Worm (Caenorhabditis elegans) whole organism, L4 larva: ENCODE results near the gene F09E10.7.

Source experiments
- F44E2.7 ChIP-seq: fragments of 200-800 bp; sonication (Bioruptor generic); IDR thresholded peaks from 2 replicates; pipeline ENCODE4 v2.1.2; 2022; ENCODE audit warnings: missing genetic modification characterization, missing compliant biosample characterization
- R02D3.7 ChIP-seq: fragments of 150-350 bp; sonication (generic microtip); optimal IDR thresholded peaks from 3 replicates; lab custom pipeline; 2014; ENCODE audit warnings: missing biosample characterization, missing genetic modification characterization
- T20F7.1 ChIP-seq: fragments of 200-800 bp; sonication (Bioruptor generic); optimal IDR thresholded peaks from 2 replicates; lab custom pipeline; 2018; ENCODE audit warnings: mild to moderate bottlenecking, missing genetic modification characterization, missing compliant biosample characterization
- Y48G9A.11 ChIP-seq: fragments of 200-800 bp; sonication (Bioruptor generic); IDR thresholded peaks from 2 replicates; pipeline ENCODE4 v1.3.6; 2022; ENCODE audit warnings: missing genetic modification reagents, missing genetic modification characterization, missing compliant biosample characterization
- Y5F2A.4 ChIP-seq: fragments of 200-800 bp; sonication (Bioruptor generic); optimal IDR thresholded peaks from 2 replicates; lab custom pipeline; 2018; ENCODE audit warnings: mild to moderate bottlenecking, missing genetic modification characterization, missing compliant biosample characterization
- attf-4 ChIP-seq: sonication (generic microtip); optimal IDR thresholded peaks from 3 replicates; lab custom pipeline; 2017; ENCODE audit warnings: missing biosample characterization, missing genetic modification characterization
- ceh-28 ChIP-seq: fragments of 150-350 bp; optimal IDR thresholded peaks from 2 replicates; lab custom pipeline; 2014; ENCODE audit warnings: missing biosample characterization, missing genetic modification reagents, missing genetic modification characterization
- ceh-82 ChIP-seq: sonication (generic microtip); optimal IDR thresholded peaks from 2 replicates; lab custom pipeline; 2017; ENCODE audit warnings: missing biosample characterization, missing genetic modification characterization
- cey-2 ChIP-seq: sonication (generic microtip); optimal IDR thresholded peaks from 3 replicates; lab custom pipeline; 2017; ENCODE audit warnings: missing genetic modification characterization, mild to moderate bottlenecking, missing compliant biosample characterization, antibody characterized with exemption, borderline replicate concordance; ENCODE audit not compliant: insufficient read depth
- daf-16 ChIP-seq, 3 experiments: sonication (generic microtip); optimal IDR thresholded peaks; 2 replicates each; lab custom pipeline; 2016 to 2017; ENCODE audit warnings: missing genetic modification characterization in 3 of 3, missing genetic modification reagents in 3 of 3, mild to moderate bottlenecking in 2 of 3, missing compliant biosample characterization in 2 of 3, missing biosample characterization in 1 of 3, moderate library complexity in 1 of 3
- daf-8 ChIP-seq: fragments of 200-800 bp; sonication (Bioruptor generic); IDR thresholded peaks from 2 replicates; pipeline ENCODE4 v1.3.6; 2022; ENCODE audit warnings: missing genetic modification characterization, missing compliant biosample characterization
- dpl-1 ChIP-seq: fragments of 150-350 bp; optimal IDR thresholded peaks from 2 replicates; lab custom pipeline; 2014; ENCODE audit warnings: missing biosample characterization, missing genetic modification reagents, missing genetic modification characterization
- egl-27 ChIP-seq: sonication (generic microtip); optimal IDR thresholded peaks from 3 replicates; lab custom pipeline; 2017; ENCODE audit warnings: missing biosample characterization, missing genetic modification reagents, missing genetic modification characterization
- fkh-10 ChIP-seq: fragments of 150-350 bp; optimal IDR thresholded peaks from 2 replicates; lab custom pipeline; 2014; ENCODE audit warnings: missing biosample characterization, missing genetic modification reagents, missing genetic modification characterization
- fos-1 ChIP-seq: fragments of 150-350 bp; optimal IDR thresholded peaks from 2 replicates; lab custom pipeline; 2014; ENCODE audit warnings: missing biosample characterization, missing genetic modification characterization
- gei-8 ChIP-seq: fragments of 200-800 bp; sonication (Bioruptor generic); optimal IDR thresholded peaks from 2 replicates; lab custom pipeline; 2018; ENCODE audit warnings: mild to moderate bottlenecking, missing genetic modification characterization, missing compliant biosample characterization
- hif-1 ChIP-seq, 2 experiments: sonication (generic microtip); optimal IDR thresholded peaks; 2 replicates each; lab custom pipeline; 2016 to 2017; ENCODE audit warnings: missing compliant biosample characterization in 2 of 2, missing genetic modification characterization in 2 of 2, missing genetic modification reagents in 2 of 2, missing genotype in 2 of 2, mild to moderate bottlenecking in 1 of 2
- hlh-11 ChIP-seq: fragments of 200-800 bp; sonication (Bioruptor generic); optimal IDR thresholded peaks from 2 replicates; lab custom pipeline; 2018; ENCODE audit warnings: mild to moderate bottlenecking, missing genetic modification characterization, missing compliant biosample characterization
- hmg-1.1 ChIP-seq: fragments of 200-800 bp; sonication (Bioruptor generic); IDR thresholded peaks from 2 replicates; pipeline ENCODE4 v1.3.6; 2022; ENCODE audit warnings: missing genetic modification reagents, missing genetic modification characterization, missing compliant biosample characterization
- lin-39 ChIP-seq: fragments of 150-350 bp; optimal IDR thresholded peaks from 2 replicates; lab custom pipeline; 2014; ENCODE audit warnings: missing biosample characterization, missing genetic modification reagents, missing genetic modification characterization
- lir-3 ChIP-seq: sonication (generic microtip); optimal IDR thresholded peaks from 2 replicates; lab custom pipeline; 2016; ENCODE audit warnings: mild to moderate bottlenecking, missing genetic modification characterization, missing compliant biosample characterization
- madf-9 ChIP-seq: fragments of 200-800 bp; sonication (Bioruptor generic); conservative IDR thresholded peaks from 2 replicates; pipeline ENCODE4 v1.3.6; 2022; ENCODE audit warnings: missing genetic modification reagents, missing genetic modification characterization, missing compliant biosample characterization
- mdl-1 ChIP-seq, 2 experiments: fragments of 150-350 bp in 1 of 2; sonication (generic microtip) in 1 of 2; optimal IDR thresholded peaks; 2 replicates each; lab custom pipeline; 2014 to 2017; ENCODE audit warnings: missing biosample characterization in 2 of 2, missing genetic modification characterization in 2 of 2
- mdt-29 ChIP-seq: fragments of 200-800 bp; sonication (Bioruptor generic); IDR thresholded peaks from 2 replicates; pipeline ENCODE4 v1.3.6; 2022; ENCODE audit warnings: missing genetic modification reagents, missing genetic modification characterization, missing compliant biosample characterization
- mep-1 ChIP-seq: fragments of 150-350 bp; sonication (generic microtip); optimal IDR thresholded peaks from 3 replicates; lab custom pipeline; 2014; ENCODE audit warnings: missing biosample characterization, missing genetic modification characterization
- nhr-102 ChIP-seq: sonication (generic microtip); optimal IDR thresholded peaks from 2 replicates; lab custom pipeline; 2016; ENCODE audit warnings: mild to moderate bottlenecking, missing genetic modification characterization, moderate library complexity, missing compliant biosample characterization
- nhr-11 ChIP-seq: fragments of 150-350 bp; optimal IDR thresholded peaks from 2 replicates; lab custom pipeline; 2014; ENCODE audit warnings: missing biosample characterization, missing genetic modification characterization
- nhr-237 ChIP-seq: sonication (generic microtip); optimal IDR thresholded peaks from 2 replicates; lab custom pipeline; 2017; ENCODE audit warnings: missing biosample characterization, missing genetic modification characterization
- nhr-25 ChIP-seq: sonication (generic microtip); optimal IDR thresholded peaks from 2 replicates; lab custom pipeline; 2017; ENCODE audit warnings: missing genetic modification characterization, mild to moderate bottlenecking, missing compliant biosample characterization, antibody characterized with exemption, moderate library complexity, borderline replicate concordance; ENCODE audit not compliant: insufficient read depth
- nhr-28 ChIP-seq: fragments of 150-350 bp; optimal IDR thresholded peaks from 2 replicates; lab custom pipeline; 2014; ENCODE audit warnings: missing biosample characterization, missing genetic modification characterization
- nhr-41 ChIP-seq: fragments of 200-800 bp; sonication (Bioruptor generic); IDR thresholded peaks from 2 replicates; pipeline ENCODE4 v1.3.6; 2022; ENCODE audit warnings: missing genetic modification reagents, missing genetic modification characterization, missing compliant biosample characterization
- nhr-42 ChIP-seq: fragments of 200-800 bp; sonication (Bioruptor generic); IDR thresholded peaks from 2 replicates; pipeline ENCODE4 v1.3.6; 2022; ENCODE audit warnings: missing genetic modification characterization, missing compliant biosample characterization
- nhr-48 ChIP-seq: sonication (generic microtip); optimal IDR thresholded peaks from 2 replicates; lab custom pipeline; 2016; ENCODE audit warnings: mild to moderate bottlenecking, missing genetic modification characterization, missing compliant biosample characterization
- nhr-6 ChIP-seq: fragments of 150-350 bp; optimal IDR thresholded peaks from 2 replicates; lab custom pipeline; 2014; ENCODE audit warnings: missing biosample characterization, missing genetic modification characterization
- nhr-76 ChIP-seq: fragments of 150-350 bp; optimal IDR thresholded peaks from 2 replicates; lab custom pipeline; 2014; ENCODE audit warnings: missing biosample characterization, missing genetic modification characterization
- nhr-77 ChIP-seq: fragments of 150-350 bp; optimal IDR thresholded peaks from 2 replicates; lab custom pipeline; 2014; ENCODE audit warnings: missing biosample characterization, missing genetic modification characterization
- pha-4 ChIP-seq, 2 experiments: fragments of 150-350 bp in 1 of 2; fragments of 200-800 bp in 1 of 2; sonication (Bioruptor generic) in 1 of 2; IDR thresholded peaks in 1 of 2; optimal IDR thresholded peaks in 1 of 2; 2 replicates each; pipeline versions ENCODE4 v1.3.6 to Lab custom; 2014 to 2022; ENCODE audit warnings: missing genetic modification characterization in 2 of 2, missing genetic modification reagents in 2 of 2, missing biosample characterization in 1 of 2, missing compliant biosample characterization in 1 of 2
- saeg-2 ChIP-seq: fragments of 200-800 bp; sonication (Bioruptor generic); IDR thresholded peaks from 2 replicates; pipeline ENCODE4 v1.3.6; 2022; ENCODE audit warnings: missing genetic modification reagents, missing genetic modification characterization, missing compliant biosample characterization
- sdz-12 ChIP-seq: fragments of 200-800 bp; sonication (Bioruptor generic); optimal IDR thresholded peaks from 2 replicates; lab custom pipeline; 2018; ENCODE audit warnings: mild to moderate bottlenecking, missing genetic modification characterization, missing compliant biosample characterization
- snpc-1.2 ChIP-seq: fragments of 200-800 bp; sonication (Bioruptor generic); IDR thresholded peaks from 2 replicates; pipeline ENCODE4 v1.3.6; 2022; ENCODE audit warnings: missing genetic modification reagents, missing genetic modification characterization, missing compliant biosample characterization
- snpc-4 ChIP-seq: fragments of 150-350 bp; optimal IDR thresholded peaks from 2 replicates; lab custom pipeline; 2014; ENCODE audit warnings: missing biosample characterization, missing genetic modification characterization
- spr-1 ChIP-seq: sonication (generic microtip); optimal IDR thresholded peaks from 2 replicates; lab custom pipeline; 2016; ENCODE audit warnings: mild to moderate bottlenecking, missing genetic modification characterization, missing compliant biosample characterization
- unc-130 ChIP-seq: sonication (generic microtip); optimal IDR thresholded peaks from 2 replicates; lab custom pipeline; 2016; ENCODE audit warnings: missing genetic modification reagents, missing genetic modification characterization, missing compliant biosample characterization
- zfp-2 ChIP-seq: sonication (generic microtip); optimal IDR thresholded peaks from 2 replicates; lab custom pipeline; 2016; ENCODE audit warnings: mild to moderate bottlenecking, missing genetic modification characterization, missing compliant biosample characterization
- zip-2 ChIP-seq: fragments of 150-350 bp; optimal IDR thresholded peaks from 2 replicates; lab custom pipeline; 2014; ENCODE audit warnings: missing biosample characterization, missing genetic modification characterization
- ztf-7 ChIP-seq: fragments of 150-350 bp; optimal IDR thresholded peaks from 2 replicates; lab custom pipeline; 2014; ENCODE audit warnings: missing biosample characterization, missing genetic modification characterization

F09E10.7 gene

ce11 chrX:1456350-1457080, 45.1 kb downstream of the F09E10.7 start (continued):
- TF ChIP-seq cey-2 (tag; lab: Kevin White, UChicago), result no peak
- no peak for TF ChIP-seq ztf-7 (tag; lab: Kevin White, UChicago)
- no peak for TF ChIP-seq snpc-4 (tag; lab: Kevin White, UChicago)
- no peak for TF ChIP-seq madf-9 (GFP tag; lab: Robert Waterston, UW)
- no peak for TF ChIP-seq lir-3 (tag; lab: Kevin White, UChicago)
- TF ChIP-seq zfp-2 (tag; lab: Kevin White, UChicago), result no peak
- no peak for TF ChIP-seq nhr-76 (tag; lab: Kevin White, UChicago)
- TF ChIP-seq nhr-41 (GFP tag; lab: Robert Waterston, UW), result no peak
- TF ChIP-seq hlh-11 (tag; lab: Kevin White, UChicago), result peak; percentile 86
- TF ChIP-seq fkh-10 (GFP tag; lab: Kevin White, UChicago), result no peak
- no peak for TF ChIP-seq Y5F2A.4 (GFP tag; lab: Kevin White, UChicago)
- peak; percentile 40 for TF ChIP-seq nhr-11 (tag; lab: Kevin White, UChicago)
- no peak for TF ChIP-seq unc-130
- TF ChIP-seq spr-1 (tag; lab: Kevin White, UChicago), result no peak
- no peak for TF ChIP-seq saeg-2 (GFP tag; lab: Robert Waterston, UW)
- no peak for TF ChIP-seq R02D3.7 (tag; lab: Kevin White, UChicago)
- peak in 1 of 2 experiments; percentile 85 for TF ChIP-seq daf-16 (GFP tag; optimal IDR thresholded peaks at IDR 0.05; lab: Kevin White, UChicago)
- TF ChIP-seq daf-16 (tag; optimal IDR thresholded peaks at IDR 0.05; lab: Kevin White, UChicago), result peak; percentile 53
- TF ChIP-seq hif-1 (tag; optimal IDR thresholded peaks at IDR 0.05; lab: Kevin White, UChicago), result peak in 1 of 2 experiments; percentile 36
- no peak for TF ChIP-seq lin-39 (tag; lab: Kevin White, UChicago)
- TF ChIP-seq snpc-1.2 (GFP tag; lab: Robert Waterston, UW), result no peak
- TF ChIP-seq nhr-102 (tag; lab: Kevin White, UChicago), result no peak

ce11 chrX:1454385-1454784, 47.3 kb downstream of the F09E10.7 start:
- TF ChIP-seq daf-16 (GFP tag; optimal IDR thresholded peaks at IDR 0.05; lab: Kevin White, UChicago) (peak in 1 of 2 experiments; percentile 67), daf-16 (tag; optimal IDR thresholded peaks at IDR 0.05; lab: Kevin White, UChicago) (peak; percentile 80), T20F7.1 (peak; percentile 68), nhr-41 (GFP tag; lab: Robert Waterston, UW) (peak; percentile 80; the same call in 1 of the 2 replicates), snpc-1.2 (GFP tag; lab: Robert Waterston, UW) (no peak), fos-1 (tag; lab: Kevin White, UChicago) (peak; percentile 100), dpl-1 (GFP tag; lab: Kevin White, UChicago) (peak; percentile 41), hmg-1.1 (peak; percentile 97), nhr-76 (tag; lab: Kevin White, UChicago) (no peak), nhr-42 (GFP tag; lab: Robert Waterston, UW) (no peak; the same call in 1 of the 2 replicates), egl-27 (tag; lab: Kevin White, UChicago) (no peak), zip-2 (tag; lab: Kevin White, UChicago) (peak; percentile 99), nhr-237 (no peak), mdl-1 (tag; optimal IDR thresholded peaks at IDR 0.05; lab: Kevin White, UChicago) (peak; percentile 84 to 95), mdt-29 (0 out of 2 replicates have a peak, but pooled peaks have one; percentile 27), nhr-25 (tag; lab: Kevin White, UChicago) (peak; percentile 88), sdz-12 (GFP tag; lab: Kevin White, UChicago) (no peak), hlh-11 (tag; lab: Kevin White, UChicago) (peak; percentile 99), Y48G9A.11 (GFP tag; lab: Robert Waterston, UW) (no peak), nhr-77 (tag; lab: Kevin White, UChicago) (peak; percentile 91), nhr-48 (tag; lab: Kevin White, UChicago) (peak; percentile 90), nhr-6 (tag; lab: Kevin White, UChicago) (peak; percentile 95), nhr-28 (peak; percentile 96), attf-4 (tag; lab: Kevin White, UChicago) (peak; percentile 70), mep-1 (tag; lab: Kevin White, UChicago) (peak; percentile 97), R02D3.7 (tag; lab: Kevin White, UChicago) (no peak), ceh-28 (tag; lab: Kevin White, UChicago) (no peak), F44E2.7 (GFP tag; lab: Robert Waterston, UW) (no peak), gei-8 (peak; percentile 60), madf-9 (GFP tag; lab: Robert Waterston, UW) (peak; percentile 51; the same call in 1 of the 2 replicates), ceh-82 (tag; lab: Kevin White, UChicago) (no peak), pha-4 (GFP tag; IDR thresholded peaks at IDR 0.05; lab: Robert Waterston, UW) (peak; percentile 93), pha-4 (tag; optimal IDR thresholded peaks at IDR 0.05; lab: Kevin White, UChicago) (peak; percentile 82), daf-8 (GFP tag; lab: Robert Waterston, UW) (no peak)
